Fruit fly (Drosophila melanogaster): ENCODE data around the gene Rab23.

The Rab23 gene

DNA sequence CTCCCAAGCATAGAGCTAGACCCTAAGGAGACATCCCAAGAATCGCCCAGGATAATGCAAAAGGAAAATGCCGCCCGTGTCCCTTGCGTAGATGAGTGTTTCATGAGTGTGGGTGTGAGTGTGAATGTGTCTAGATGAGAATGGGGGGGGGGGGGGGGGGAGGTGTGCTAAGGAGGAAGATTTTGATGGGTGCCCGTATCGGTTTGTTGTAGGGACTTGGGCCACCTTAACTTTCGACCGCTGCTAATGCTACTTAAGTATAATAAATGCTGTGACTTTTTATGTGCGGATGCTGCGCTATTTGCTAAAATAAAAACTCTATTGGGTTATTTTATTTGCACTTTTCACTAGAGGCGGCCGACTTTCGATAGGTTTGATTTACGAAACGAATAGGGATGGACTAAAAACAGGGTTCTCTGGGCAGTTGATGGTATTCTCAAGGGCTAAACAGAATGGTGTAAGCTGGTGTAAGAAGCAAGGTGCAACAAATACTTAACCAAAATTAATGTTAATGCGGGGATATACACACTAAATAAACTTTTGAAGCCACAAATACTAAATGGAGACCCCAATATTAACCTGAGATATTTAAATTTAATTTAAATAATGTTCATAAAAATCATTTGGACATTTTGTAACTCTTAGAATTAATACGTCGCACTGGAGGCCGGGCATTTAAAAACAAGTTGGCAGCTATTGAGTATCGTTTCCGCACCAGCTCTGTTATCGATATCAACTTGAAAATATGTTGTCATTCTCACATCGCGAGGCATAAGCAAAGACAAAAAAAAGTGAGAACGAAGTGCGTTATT is 16.1 kb downstream of the Rab23 start, which contains the start of the genes Xe7 and Atg17:
Gene Xe7 (minus strand): TSS at position 407 of the 812 bp plus-strand sequence.
Gene Atg17 (plus strand): TSS at position 786 of the 812 bp plus-strand sequence.
- TF ChIP-seq psq (optimal IDR thresholded peaks at IDR 0.05): no peak
- TF ChIP-seq usp (GFP tag; optimal IDR thresholded peaks at IDR 0.05): no peak
- TF ChIP-seq EcR (GFP tag; optimal IDR thresholded peaks at IDR 0.05): no peak
- TF ChIP-seq CG8478 (optimal IDR thresholded peaks at IDR 0.05): no peak
- TF ChIP-seq pan (optimal IDR thresholded peaks at IDR 0.05): no peak
- TF ChIP-seq Dll (optimal IDR thresholded peaks at IDR 0.05): no peak

DNA sequence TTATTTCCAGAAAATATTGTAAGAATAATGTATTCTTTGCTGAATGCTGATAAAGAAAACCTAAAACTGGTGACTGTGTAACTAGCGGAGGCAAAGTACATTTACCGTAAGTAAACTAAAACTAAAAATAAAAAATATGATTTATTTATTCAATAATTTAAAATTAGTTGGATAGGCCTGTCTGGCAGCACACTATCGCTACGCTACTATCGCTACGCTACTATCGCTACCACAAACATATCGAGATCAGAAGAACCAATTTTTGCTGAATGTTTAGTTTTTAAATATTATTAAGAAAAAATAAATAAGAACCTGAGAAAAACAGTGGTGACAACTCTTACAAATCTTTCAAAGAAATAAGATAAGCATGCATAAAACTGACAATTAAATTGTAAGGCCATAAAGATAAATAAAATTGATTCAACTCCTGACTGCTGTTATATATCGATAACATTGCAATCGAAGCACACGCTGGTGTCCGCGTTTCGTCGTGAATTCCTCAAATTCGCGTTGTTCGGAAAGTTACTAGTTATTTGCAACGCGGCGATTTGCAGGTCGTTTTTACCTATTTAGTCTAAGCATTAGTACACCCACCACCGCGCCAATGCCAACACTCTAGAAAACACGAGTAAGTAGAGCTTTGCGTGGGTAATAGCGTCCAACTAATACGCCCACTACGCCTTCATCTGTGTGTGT is 24.9 kb downstream of the Rab23 start, which contains the start of gene Wdr33:
Gene Wdr33 (plus strand): TSS at position 438 of the 696 bp plus-strand sequence.
- TF ChIP-seq psq (optimal IDR thresholded peaks at IDR 0.05) (no peak), CG8478 (optimal IDR thresholded peaks at IDR 0.05) (no peak), pan (optimal IDR thresholded peaks at IDR 0.05) (no peak), usp (GFP tag; optimal IDR thresholded peaks at IDR 0.05) (no peak), EcR (GFP tag; optimal IDR thresholded peaks at IDR 0.05) (no peak), Dll (optimal IDR thresholded peaks at IDR 0.05) (no peak)

DNA sequence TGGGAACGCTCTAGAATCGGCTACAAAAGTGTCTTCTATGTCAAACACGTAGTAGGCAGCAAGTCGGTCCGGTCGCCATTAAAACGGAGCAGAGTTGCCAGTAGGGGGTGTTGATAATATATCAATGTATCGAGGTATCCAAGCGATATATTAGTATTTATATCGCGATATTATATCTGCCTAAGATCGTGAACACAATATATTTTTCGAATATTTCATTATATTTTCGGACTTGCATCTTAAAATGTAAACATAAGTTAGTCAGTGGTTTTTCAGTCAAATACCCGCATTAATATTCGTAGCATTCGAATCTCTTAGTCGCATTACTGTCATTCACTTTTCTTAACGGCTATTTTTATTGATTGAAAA is 25.4 kb downstream of the Rab23 start, which contains the start of gene CG2182:
Gene CG2182 (minus strand): TSS at position 84 of the 369 bp plus-strand sequence.
- TF ChIP-seq EcR (GFP tag; optimal IDR thresholded peaks at IDR 0.05): no peak
- no peak for TF ChIP-seq usp (GFP tag; optimal IDR thresholded peaks at IDR 0.05)
- TF ChIP-seq pan (optimal IDR thresholded peaks at IDR 0.05): no peak
- TF ChIP-seq Dll (optimal IDR thresholded peaks at IDR 0.05): no peak
- TF ChIP-seq psq (optimal IDR thresholded peaks at IDR 0.05): no peak
- TF ChIP-seq CG8478 (optimal IDR thresholded peaks at IDR 0.05): no peak

DNA sequence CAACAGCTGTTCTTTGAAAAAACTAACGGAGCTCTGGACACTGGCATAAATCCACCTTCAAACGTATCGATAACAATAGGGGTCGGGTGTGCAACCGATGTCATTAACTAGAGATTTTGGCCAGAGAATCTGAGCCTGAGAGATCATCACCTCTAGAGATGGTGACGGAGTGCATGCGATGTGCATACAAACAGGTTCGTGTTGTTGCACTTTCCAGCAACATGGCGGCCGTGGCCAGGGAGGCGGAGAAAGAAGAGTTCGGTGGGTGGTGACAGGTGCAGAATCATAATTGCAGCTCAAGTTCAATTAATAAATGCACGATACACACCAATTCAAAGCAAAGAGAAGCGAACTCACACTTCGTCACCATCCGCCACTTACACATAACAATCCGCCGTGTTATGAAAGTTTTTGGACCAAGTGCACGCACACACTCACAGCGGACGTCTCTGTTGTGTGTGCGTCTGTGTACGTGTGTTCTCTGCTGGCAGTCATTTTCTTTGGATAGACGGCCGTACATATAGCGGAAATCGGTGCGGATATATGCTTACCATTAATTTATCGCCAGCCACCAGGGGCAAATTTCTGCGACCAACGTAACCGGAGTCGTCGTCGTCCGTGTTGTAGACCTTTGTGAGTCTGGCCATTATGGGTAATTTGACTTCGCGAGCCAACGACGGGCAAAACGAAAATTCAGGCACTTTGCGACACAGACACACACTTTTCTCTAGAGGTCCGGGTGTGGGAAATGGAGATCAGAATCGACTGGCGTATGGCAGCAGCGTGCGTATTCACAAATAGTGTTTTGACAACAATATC is 26.0 kb downstream of the Rab23 start:
- TF ChIP-seq usp (GFP tag; optimal IDR thresholded peaks at IDR 0.05) (no peak), EcR (GFP tag; optimal IDR thresholded peaks at IDR 0.05) (no peak), CG8478 (optimal IDR thresholded peaks at IDR 0.05) (no peak), Dll (optimal IDR thresholded peaks at IDR 0.05) (no peak), pan (optimal IDR thresholded peaks at IDR 0.05) (no peak), psq (optimal IDR thresholded peaks at IDR 0.05) (no peak)

DNA sequence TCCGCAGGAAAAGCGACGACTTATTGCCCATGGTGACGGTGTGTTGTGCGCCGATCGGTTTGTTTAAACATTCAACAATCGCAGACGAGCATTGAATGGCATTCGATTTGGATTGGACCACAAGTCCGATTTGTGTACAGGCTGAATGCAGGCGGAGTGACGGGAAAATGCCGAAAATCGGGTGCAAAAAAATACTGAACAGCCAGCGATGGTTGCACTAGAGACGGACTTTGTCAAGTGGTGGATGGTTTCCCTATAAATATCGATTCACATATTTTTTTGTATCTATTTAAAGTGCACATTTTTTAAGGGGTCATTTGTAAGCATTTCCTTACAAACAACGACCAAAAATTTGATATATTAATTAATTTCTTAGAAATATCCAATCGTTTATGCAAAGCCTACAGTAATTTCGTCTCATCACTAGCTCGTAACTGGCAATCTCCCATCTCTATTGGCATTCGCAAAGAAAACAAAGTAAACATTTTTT is 30.5 kb downstream of the Rab23 start, which contains the start of the genes elm and MED27:
Gene elm (minus strand): TSS at position 170 of the 490 bp plus-strand sequence.
Gene MED27 (plus strand): TSS at position 448 of the 490 bp plus-strand sequence.
- TF ChIP-seq CG8478 (optimal IDR thresholded peaks at IDR 0.05) (no peak), usp (GFP tag; optimal IDR thresholded peaks at IDR 0.05) (no peak), EcR (GFP tag; optimal IDR thresholded peaks at IDR 0.05) (no peak), pan (optimal IDR thresholded peaks at IDR 0.05) (no peak), psq (optimal IDR thresholded peaks at IDR 0.05) (no peak), Dll (optimal IDR thresholded peaks at IDR 0.05) (no peak)

DNA sequence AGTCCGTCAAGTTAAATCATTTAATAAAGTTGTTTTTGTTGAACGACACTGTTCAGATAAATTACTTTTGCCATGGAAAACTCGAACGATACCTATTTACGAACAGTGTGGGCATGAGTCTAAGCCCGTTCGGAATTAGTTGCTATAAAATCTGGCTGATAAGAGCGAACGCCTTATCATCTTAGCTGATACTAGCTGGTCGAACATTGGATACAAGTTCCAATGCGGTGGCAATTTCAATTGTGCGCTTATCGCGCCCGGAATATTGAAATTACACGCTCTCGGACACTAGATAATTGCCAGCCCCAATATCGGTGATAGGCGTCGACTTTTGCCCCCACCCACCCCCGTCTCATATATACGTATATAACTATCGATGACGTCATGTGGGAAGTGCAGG is 31.3 kb downstream of the Rab23 start:
- TF ChIP-seq CG8478 (optimal IDR thresholded peaks at IDR 0.05) (no peak), Dll (optimal IDR thresholded peaks at IDR 0.05) (no peak), pan (optimal IDR thresholded peaks at IDR 0.05) (no peak), usp (GFP tag; optimal IDR thresholded peaks at IDR 0.05) (no peak), psq (optimal IDR thresholded peaks at IDR 0.05) (no peak), EcR (GFP tag; optimal IDR thresholded peaks at IDR 0.05) (no peak)

DNA sequence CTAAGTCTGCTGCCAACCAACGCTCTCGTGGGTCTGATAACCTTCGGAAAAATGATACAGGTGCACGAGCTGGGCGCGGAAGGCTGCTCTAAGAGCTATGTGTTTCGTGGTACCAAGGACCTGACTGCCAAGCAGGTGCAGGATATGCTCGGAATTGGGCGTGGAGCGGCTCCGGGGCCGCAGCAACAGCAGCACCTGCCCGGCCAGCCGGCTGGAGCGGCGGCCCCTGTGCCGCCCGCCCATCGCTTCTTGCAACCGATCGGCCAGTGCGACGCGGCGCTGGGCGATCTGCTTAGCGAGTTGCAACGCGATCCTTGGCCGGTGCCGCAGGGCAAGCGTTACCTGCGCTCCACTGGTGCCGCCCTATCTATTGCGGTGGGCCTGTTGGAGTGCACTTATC is 35.3 kb downstream of the Rab23 start:
- TF ChIP-seq EcR (GFP tag; optimal IDR thresholded peaks at IDR 0.05): no peak

DNA sequence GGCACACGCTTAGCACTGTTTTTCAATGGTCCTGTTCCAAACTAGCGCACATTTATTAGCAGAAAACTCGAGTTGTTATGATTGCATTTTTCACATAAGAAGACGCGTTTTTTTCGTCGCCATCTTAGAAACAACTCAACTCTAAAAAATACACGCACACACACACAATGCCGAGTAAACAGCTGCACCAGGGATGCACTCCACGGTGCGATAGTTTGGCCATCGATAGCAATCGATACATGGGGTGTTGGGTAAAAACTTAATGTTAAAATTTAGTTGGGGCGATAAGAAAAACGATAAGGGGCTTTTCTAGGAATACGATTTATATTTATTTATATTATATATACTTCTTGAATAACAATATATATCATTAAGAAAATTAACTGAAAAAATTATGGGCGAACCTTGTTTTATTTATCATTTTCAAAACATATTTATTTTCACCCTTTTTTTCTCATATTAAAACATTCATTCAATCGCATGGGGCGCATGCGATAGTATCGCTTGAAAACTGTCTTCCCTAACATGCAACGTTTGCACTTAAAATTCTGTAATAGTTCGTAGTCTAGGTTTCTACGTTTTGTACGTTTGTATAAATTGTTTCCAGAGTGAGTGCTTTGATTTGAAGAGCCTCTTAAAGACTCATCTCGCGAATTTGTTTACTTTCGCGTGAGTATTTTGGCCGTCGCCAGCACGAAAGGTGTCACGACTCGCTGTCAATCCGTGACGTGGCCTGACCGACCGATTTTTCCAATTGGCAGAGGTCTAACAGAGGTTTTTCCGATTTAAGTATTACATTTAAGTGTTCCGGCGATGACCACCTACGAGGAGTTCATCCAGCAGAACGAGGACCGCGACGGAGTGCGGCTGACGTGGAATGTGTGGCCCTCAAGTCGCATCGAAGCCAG is 36.4 kb downstream of the Rab23 start, which contains the start of the genes MTA1-like and Sec23:
Gene MTA1-like (minus strand): TSS at position 170 of the 908 bp plus-strand sequence.
Gene Sec23 (plus strand): TSS at position 497 of the 908 bp plus-strand sequence.
- TF ChIP-seq pan (optimal IDR thresholded peaks at IDR 0.05) (no peak), usp (GFP tag; optimal IDR thresholded peaks at IDR 0.05) (no peak), CG8478 (optimal IDR thresholded peaks at IDR 0.05) (no peak), psq (optimal IDR thresholded peaks at IDR 0.05) (no peak)

DNA sequence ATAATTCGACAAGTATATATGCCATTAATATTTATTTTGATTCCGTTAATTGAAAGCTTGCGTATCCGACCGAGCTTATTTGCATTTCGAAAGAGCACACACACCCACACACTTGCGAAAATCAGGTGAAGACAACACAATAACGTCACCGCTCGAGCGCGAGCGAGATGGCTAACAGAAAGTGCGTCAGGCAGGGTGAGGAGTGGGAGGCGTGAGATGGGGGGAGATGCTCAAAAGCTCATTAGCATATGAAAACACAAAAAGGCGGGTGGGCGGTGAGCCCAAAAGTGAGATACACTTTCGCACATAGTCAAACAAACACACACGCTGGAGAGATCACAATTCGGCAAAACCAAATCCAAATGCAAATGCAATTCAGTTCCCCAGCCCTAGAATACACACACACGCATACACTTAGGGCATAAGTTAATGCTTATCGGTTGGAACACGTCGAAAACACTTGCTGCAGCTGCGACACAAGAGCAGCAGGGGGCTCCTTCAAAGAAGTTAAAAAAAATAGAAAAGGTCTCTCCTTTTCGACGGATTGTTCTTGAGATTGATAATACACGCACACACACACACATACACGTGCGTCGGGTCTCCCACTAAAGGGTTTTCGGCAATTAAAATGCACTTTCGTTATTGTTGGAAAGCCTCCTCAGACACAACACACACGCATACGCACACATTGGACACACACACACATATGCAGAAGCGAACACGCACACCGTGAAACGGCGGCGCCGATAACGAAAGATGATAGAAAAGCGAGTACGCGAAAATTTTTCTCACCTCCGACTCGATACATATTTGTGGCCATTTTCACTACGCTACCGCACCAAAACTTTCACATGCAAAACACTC is 37.3 kb downstream of the Rab23 start:
- no peak for TF ChIP-seq psq (optimal IDR thresholded peaks at IDR 0.05)
- TF ChIP-seq Dll (optimal IDR thresholded peaks at IDR 0.05): no peak
- TF ChIP-seq CG8478 (optimal IDR thresholded peaks at IDR 0.05): no peak
- no peak for TF ChIP-seq EcR (GFP tag; optimal IDR thresholded peaks at IDR 0.05)

DNA sequence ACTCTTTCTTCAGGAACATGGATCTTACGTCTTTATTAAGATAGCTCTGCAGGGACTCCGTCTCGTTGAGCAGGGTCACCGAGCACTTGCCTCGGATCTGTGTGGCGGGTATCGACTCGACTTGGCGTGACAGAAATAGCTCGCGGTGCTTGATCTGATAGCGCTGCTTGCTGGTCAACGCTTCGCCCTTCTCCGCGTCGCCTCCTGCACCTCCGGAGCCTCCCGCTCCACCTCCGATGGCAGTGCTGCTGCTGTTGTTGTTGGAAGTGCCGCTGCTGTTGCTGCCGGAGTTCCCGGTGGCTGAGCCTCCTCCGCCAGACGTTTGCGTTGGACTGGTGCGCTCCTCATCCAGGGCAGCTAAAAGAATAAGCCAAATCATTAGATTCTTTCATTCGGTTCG is 41.8 kb downstream of the Rab23 start:
- TF ChIP-seq pan (optimal IDR thresholded peaks at IDR 0.05) (no peak), psq (optimal IDR thresholded peaks at IDR 0.05) (no peak), usp (GFP tag; optimal IDR thresholded peaks at IDR 0.05) (no peak), EcR (GFP tag; optimal IDR thresholded peaks at IDR 0.05) (no peak), Dll (optimal IDR thresholded peaks at IDR 0.05) (no peak), CG8478 (optimal IDR thresholded peaks at IDR 0.05) (no peak)

Measured in whole organism.